Worm (Caenorhabditis elegans) whole organism, L2 larva: ENCODE measurements around the gene srsx-16.

Experiments
- C34F6.9 ChIP-seq: fragments of 150-350 bp; optimal IDR thresholded peaks from 2 replicates; lab custom pipeline; 2014; ENCODE audit warnings: missing biosample characterization, missing genetic modification characterization
- F13H6.1 ChIP-seq: sonication (generic microtip); optimal IDR thresholded peaks from 2 replicates; lab custom pipeline; 2016; ENCODE audit warnings: missing genetic modification characterization, missing compliant biosample characterization
- R02D3.7 ChIP-seq: fragments of 150-350 bp; optimal IDR thresholded peaks from 2 replicates; lab custom pipeline; 2014; ENCODE audit warnings: missing biosample characterization, missing genetic modification characterization
- Y55F3AM.14 ChIP-seq: fragments of 200-800 bp; sonication (Bioruptor generic); optimal IDR thresholded peaks from 2 replicates; lab custom pipeline; 2018; ENCODE audit warnings: mild to moderate bottlenecking, missing genetic modification characterization, missing compliant biosample characterization
- ZK546.5 ChIP-seq: sonication (generic microtip); optimal IDR thresholded peaks from 2 replicates; lab custom pipeline; 2017; ENCODE audit warnings: missing biosample characterization, missing genetic modification characterization
- alr-1 ChIP-seq: fragments of 150-350 bp; optimal IDR thresholded peaks from 2 replicates; lab custom pipeline; 2014; ENCODE audit warnings: missing biosample characterization, missing genetic modification characterization
- aly-2 ChIP-seq: fragments of 150-350 bp; optimal IDR thresholded peaks from 2 replicates; lab custom pipeline; 2014; ENCODE audit warnings: missing biosample characterization, missing genetic modification characterization
- ama-1 ChIP-seq: fragments of 150-350 bp; optimal IDR thresholded peaks from 2 replicates; lab custom pipeline; 2018; ENCODE audit warnings: inconsistent platforms
- blmp-1 ChIP-seq: sonication (generic microtip); optimal IDR thresholded peaks from 2 replicates; lab custom pipeline; 2017; ENCODE audit warnings: missing genetic modification characterization, mild to moderate bottlenecking, missing compliant biosample characterization, antibody characterized with exemption, moderate library complexity; ENCODE audit not compliant: insufficient read depth
- ceh-16 ChIP-seq: fragments of 150-350 bp; optimal IDR thresholded peaks from 2 replicates; lab custom pipeline; 2014; ENCODE audit warnings: missing biosample characterization, missing genetic modification characterization
- ceh-82 ChIP-seq: fragments of 150-350 bp; optimal IDR thresholded peaks from 2 replicates; lab custom pipeline; 2014; ENCODE audit warnings: missing biosample characterization, missing genetic modification characterization
- crh-2 ChIP-seq: sonication (generic microtip); optimal IDR thresholded peaks from 2 replicates; lab custom pipeline; 2017; ENCODE audit warnings: missing biosample characterization, missing genetic modification characterization
- dmd-4 ChIP-seq: sonication (generic microtip); optimal IDR thresholded peaks from 2 replicates; lab custom pipeline; 2017; ENCODE audit warnings: missing biosample characterization, missing genetic modification characterization
- egl-27 ChIP-seq: sonication (generic microtip); optimal IDR thresholded peaks from 3 replicates; lab custom pipeline; 2017; ENCODE audit warnings: missing biosample characterization, missing genetic modification reagents, missing genetic modification characterization
- elt-1 ChIP-seq: fragments of 150-350 bp; optimal IDR thresholded peaks from 2 replicates; lab custom pipeline; 2014; ENCODE audit warnings: missing biosample characterization, missing genetic modification characterization
- elt-3 ChIP-seq: sonication (generic microtip); optimal IDR thresholded peaks from 2 replicates; lab custom pipeline; 2017; ENCODE audit warnings: missing biosample characterization, missing genetic modification characterization
- fos-1 ChIP-seq: fragments of 150-350 bp; optimal IDR thresholded peaks from 2 replicates; lab custom pipeline; 2014; ENCODE audit warnings: missing biosample characterization, missing genetic modification characterization
- gmeb-1 ChIP-seq: fragments of 150-350 bp; optimal IDR thresholded peaks from 2 replicates; lab custom pipeline; 2014; ENCODE audit warnings: missing biosample characterization, missing genetic modification characterization
- lin-11 ChIP-seq: fragments of 150-350 bp; sonication (generic microtip); optimal IDR thresholded peaks from 2 replicates; lab custom pipeline; 2014; ENCODE audit warnings: missing biosample characterization, missing genetic modification characterization, inconsistent platforms, mixed read lengths
- lin-13 ChIP-seq: fragments of 150-350 bp; optimal IDR thresholded peaks from 2 replicates; lab custom pipeline; 2014; ENCODE audit warnings: missing biosample characterization, missing genetic modification reagents, missing genetic modification characterization
- lin-39 ChIP-seq: fragments of 150-350 bp; optimal IDR thresholded peaks from 2 replicates; lab custom pipeline; 2014; ENCODE audit warnings: missing biosample characterization, missing genetic modification reagents, missing genetic modification characterization
- lsy-2 ChIP-seq, 2 experiments: fragments of 150-350 bp in 1 of 2; sonication (generic microtip) in 1 of 2; optimal IDR thresholded peaks; 2 replicates each; lab custom pipeline; 2014 to 2017; ENCODE audit warnings: missing biosample characterization in 2 of 2, missing genetic modification characterization in 2 of 2
- mab-5 ChIP-seq: fragments of 150-350 bp; optimal IDR thresholded peaks from 2 replicates; lab custom pipeline; 2014; ENCODE audit warnings: missing biosample characterization, missing genetic modification characterization
- mbf-1 ChIP-seq: sonication (generic microtip); optimal IDR thresholded peaks from 2 replicates; lab custom pipeline; 2017; ENCODE audit warnings: missing biosample characterization, missing genetic modification characterization
- mdl-1 ChIP-seq, 2 experiments: fragments of 150-350 bp in 1 of 2; sonication (generic microtip) in 1 of 2; optimal IDR thresholded peaks; 2 replicates each; lab custom pipeline; 2017; ENCODE audit warnings: missing biosample characterization in 2 of 2, missing genetic modification characterization in 2 of 2
- nhr-10 ChIP-seq: sonication (generic microtip); optimal IDR thresholded peaks from 2 replicates; lab custom pipeline; 2017; ENCODE audit warnings: missing biosample characterization, missing genetic modification characterization
- nhr-11 ChIP-seq: fragments of 150-350 bp; optimal IDR thresholded peaks from 2 replicates; lab custom pipeline; 2014; ENCODE audit warnings: missing biosample characterization, missing genetic modification characterization
- nhr-12 ChIP-seq: fragments of 150-350 bp; optimal IDR thresholded peaks from 2 replicates; lab custom pipeline; 2014; ENCODE audit warnings: missing biosample characterization, missing genetic modification characterization
- nhr-129 ChIP-seq: fragments of 150-350 bp; optimal IDR thresholded peaks from 2 replicates; lab custom pipeline; 2014; ENCODE audit warnings: missing biosample characterization, missing genetic modification characterization
- nhr-21 ChIP-seq: fragments of 150-350 bp; optimal IDR thresholded peaks from 2 replicates; lab custom pipeline; 2014; ENCODE audit warnings: missing biosample characterization, missing genetic modification characterization
- nhr-23 ChIP-seq: fragments of 150-350 bp; optimal IDR thresholded peaks from 2 replicates; lab custom pipeline; 2014; ENCODE audit warnings: missing biosample characterization, missing genetic modification reagents, missing genetic modification characterization
- nhr-237 ChIP-seq: fragments of 150-350 bp; optimal IDR thresholded peaks from 2 replicates; lab custom pipeline; 2014; ENCODE audit warnings: missing biosample characterization, missing genetic modification characterization
- nhr-25 ChIP-seq: fragments of 150-350 bp; sonication (generic microtip); optimal IDR thresholded peaks from 3 replicates; lab custom pipeline; 2014; ENCODE audit warnings: missing biosample characterization, missing genetic modification characterization
- nhr-6 ChIP-seq: fragments of 150-350 bp; optimal IDR thresholded peaks from 2 replicates; lab custom pipeline; 2014; ENCODE audit warnings: missing biosample characterization, missing genetic modification characterization
- nhr-77 ChIP-seq: fragments of 150-350 bp; optimal IDR thresholded peaks from 2 replicates; lab custom pipeline; 2014; ENCODE audit warnings: missing biosample characterization, missing genetic modification characterization
- peb-1 ChIP-seq: fragments of 150-350 bp; optimal IDR thresholded peaks from 2 replicates; lab custom pipeline; 2014; ENCODE audit warnings: missing biosample characterization, missing genetic modification characterization
- sem-4 ChIP-seq: fragments of 150-350 bp; optimal IDR thresholded peaks from 2 replicates; lab custom pipeline; 2014; ENCODE audit warnings: missing biosample characterization, missing genetic modification reagents, missing genetic modification characterization
- skn-1 ChIP-seq: sonication (generic microtip); optimal IDR thresholded peaks from 2 replicates; lab custom pipeline; 2017; ENCODE audit warnings: missing biosample characterization, missing genetic modification characterization
- sma-3 ChIP-seq: sonication (generic microtip); optimal IDR thresholded peaks from 2 replicates; lab custom pipeline; 2016; ENCODE audit warnings: missing genetic modification reagents, missing genetic modification characterization, missing compliant biosample characterization
- sma-9 ChIP-seq, 2 experiments: fragments of 150-350 bp in 1 of 2; sonication (generic microtip) in 1 of 2; optimal IDR thresholded peaks; 2 replicates each; lab custom pipeline; 2014 to 2016; ENCODE audit warnings: missing genetic modification characterization in 2 of 2, mild to moderate bottlenecking in 1 of 2, missing biosample characterization in 1 of 2, missing compliant biosample characterization in 1 of 2, missing genetic modification reagents in 1 of 2, moderate library complexity in 1 of 2
- snpc-4 ChIP-seq: fragments of 150-350 bp; optimal IDR thresholded peaks from 2 replicates; lab custom pipeline; 2014; ENCODE audit warnings: missing biosample characterization, missing genetic modification characterization
- unc-39 ChIP-seq: fragments of 150-350 bp; optimal IDR thresholded peaks from 2 replicates; lab custom pipeline; 2014; ENCODE audit warnings: missing biosample characterization, missing genetic modification characterization
- unc-55 ChIP-seq: fragments of 150-350 bp; sonication (generic microtip); optimal IDR thresholded peaks from 3 replicates; lab custom pipeline; 2014; ENCODE audit warnings: missing biosample characterization, missing genetic modification reagents, missing genetic modification characterization
- unc-62 ChIP-seq: fragments of 150-350 bp; optimal IDR thresholded peaks from 2 replicates; lab custom pipeline; 2014; ENCODE audit warnings: missing biosample characterization, missing genetic modification reagents, missing genetic modification characterization
- zag-1 ChIP-seq: fragments of 150-350 bp; optimal IDR thresholded peaks from 2 replicates; lab custom pipeline; 2014; ENCODE audit warnings: missing biosample characterization, missing genetic modification characterization
- ztf-1 ChIP-seq: fragments of 200-800 bp; sonication (Bioruptor generic); conservative IDR thresholded peaks from 2 replicates; pipeline ENCODE4 v1.3.6; 2022; ENCODE audit warnings: missing genetic modification characterization, missing compliant biosample characterization
- ztf-11 ChIP-seq: sonication (generic microtip); optimal IDR thresholded peaks from 2 replicates; lab custom pipeline; 2017; ENCODE audit warnings: missing biosample characterization, missing genetic modification characterization
- ztf-4 ChIP-seq: fragments of 150-350 bp; optimal IDR thresholded peaks from 2 replicates; lab custom pipeline; 2014; ENCODE audit warnings: missing biosample characterization, missing genetic modification characterization

srsx-16 gene

DNA sequence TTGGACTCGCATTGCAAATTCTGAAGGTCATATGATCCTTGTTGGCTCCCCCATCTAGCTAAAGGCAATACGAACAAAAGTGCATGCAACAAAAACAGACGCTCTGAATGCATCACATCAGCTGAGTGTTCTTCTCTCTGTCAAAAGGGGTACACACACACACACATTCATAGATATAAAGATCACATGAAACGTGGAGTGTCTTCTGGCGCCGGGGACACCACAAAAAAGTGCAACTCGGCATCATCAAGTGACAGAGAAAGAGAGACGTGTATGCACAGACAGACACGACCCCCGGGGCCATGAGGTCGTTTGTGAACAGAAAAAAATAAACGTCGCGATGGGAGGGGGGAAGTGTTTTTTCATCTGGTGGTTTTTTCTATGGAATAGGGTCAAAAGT is 12.2 kb downstream of the srsx-16 start:
- TF ChIP-seq nhr-23 (tag; lab: Kevin White, UChicago): no peak
- peak; percentile 53 for TF ChIP-seq alr-1 (tag; lab: Kevin White, UChicago)
- TF ChIP-seq peb-1 (tag; lab: Kevin White, UChicago): no peak
- TF ChIP-seq F13H6.1 (tag; lab: Kevin White, UChicago): peak; percentile 95
- peak; percentile 67 for TF ChIP-seq nhr-25 (tag; lab: Kevin White, UChicago)
- TF ChIP-seq blmp-1: peak; percentile 31
- no peak for TF ChIP-seq lin-39 (tag; lab: Kevin White, UChicago)
- no peak for TF ChIP-seq ceh-82 (tag; lab: Kevin White, UChicago)
- TF ChIP-seq gmeb-1: no peak
- no peak for TF ChIP-seq R02D3.7
- peak; percentile 91 for TF ChIP-seq crh-2
- TF ChIP-seq C34F6.9 (tag; lab: Kevin White, UChicago): peak; percentile 91
- peak; percentile 68 for TF ChIP-seq unc-55
- no peak for TF ChIP-seq nhr-77 (tag; lab: Kevin White, UChicago)
- TF ChIP-seq unc-62 (GFP tag; lab: Kevin White, UChicago): peak; percentile 54
- TF ChIP-seq ztf-1 (GFP tag; lab: Robert Waterston, UW): no peak
- TF ChIP-seq ztf-4 (tag; lab: Kevin White, UChicago): peak; percentile 45
- TF ChIP-seq nhr-21 (tag; lab: Kevin White, UChicago): peak; percentile 45
- no peak for TF ChIP-seq nhr-10
- TF ChIP-seq zag-1 (tag; lab: Kevin White, UChicago): peak; percentile 85
- TF ChIP-seq mab-5 (tag; lab: Kevin White, UChicago): peak; percentile 48
- TF ChIP-seq dmd-4 (tag; lab: Kevin White, UChicago): no peak
- no peak for TF ChIP-seq unc-39
- peak; percentile 87 for TF ChIP-seq egl-27 (tag; lab: Kevin White, UChicago)
- TF ChIP-seq ceh-16: no peak
- peak; percentile 61 for TF ChIP-seq sma-3 (GFP tag; lab: Kevin White, UChicago)
- TF ChIP-seq ama-1 (lab: Kevin White, UChicago): peak; percentile 48
- TF ChIP-seq fos-1: peak; percentile 84
- TF ChIP-seq lsy-2 (tag; optimal IDR thresholded peaks at IDR 0.05; lab: Kevin White, UChicago): peak in 1 of 2 experiments; percentile 90
- TF ChIP-seq elt-3 (tag; lab: Kevin White, UChicago): no peak
- TF ChIP-seq lin-13 (GFP tag; lab: Kevin White, UChicago): peak; percentile 46
- TF ChIP-seq mbf-1: no peak
- TF ChIP-seq sma-9 (GFP tag; optimal IDR thresholded peaks at IDR 0.05; lab: Kevin White, UChicago): peak; percentile 95
- no peak for TF ChIP-seq sma-9 (tag; optimal IDR thresholded peaks at IDR 0.05; lab: Kevin White, UChicago)
- no peak for TF ChIP-seq skn-1
- no peak for TF ChIP-seq elt-1 (tag; lab: Kevin White, UChicago)
- TF ChIP-seq nhr-6 (tag; lab: Kevin White, UChicago): peak; percentile 68
- TF ChIP-seq aly-2: no peak
- TF ChIP-seq nhr-129 (tag; lab: Kevin White, UChicago): peak; percentile 96
- TF ChIP-seq Y55F3AM.14 (GFP tag; lab: Kevin White, UChicago): peak; percentile 91
- TF ChIP-seq mdl-1 (tag; optimal IDR thresholded peaks at IDR 0.05; lab: Kevin White, UChicago): peak; percentile 81 to 82
- peak; percentile 31 for TF ChIP-seq nhr-11 (tag; lab: Kevin White, UChicago)
- TF ChIP-seq lin-11 (tag; lab: Kevin White, UChicago): peak; percentile 13
- TF ChIP-seq ZK546.5 (tag; lab: Kevin White, UChicago): no peak
- no peak for TF ChIP-seq ztf-11 (tag; lab: Kevin White, UChicago)
- no peak for TF ChIP-seq nhr-12 (tag; lab: Kevin White, UChicago)
- no peak for TF ChIP-seq nhr-237 (tag; lab: Kevin White, UChicago)
- no peak for TF ChIP-seq snpc-4 (tag; lab: Kevin White, UChicago)
- TF ChIP-seq sem-4 (tag; lab: Kevin White, UChicago): peak; percentile 93
